Worm (Caenorhabditis elegans) whole organism, late embryonic: Measurements from ENCODE around the gene odr-8.

Experiments
- C08G9.2 ChIP-seq: sonication (generic microtip); optimal IDR thresholded peaks from 2 replicates; lab custom pipeline; 2016; ENCODE audit warnings: mild to moderate bottlenecking, missing genetic modification characterization, moderate library complexity, missing compliant biosample characterization
- C38D4.7 ChIP-seq: fragments of 200-800 bp; sonication (Bioruptor generic); optimal IDR thresholded peaks from 2 replicates; lab custom pipeline; 2018; ENCODE audit warnings: mild to moderate bottlenecking, missing genetic modification characterization, moderate library complexity, missing compliant biosample characterization
- F13H6.1 ChIP-seq: sonication (generic microtip); optimal IDR thresholded peaks from 2 replicates; lab custom pipeline; 2016; ENCODE audit warnings: missing genetic modification characterization, missing compliant biosample characterization
- K02D7.2 ChIP-seq: sonication (generic microtip); optimal IDR thresholded peaks from 2 replicates; lab custom pipeline; 2017; ENCODE audit warnings: mild to moderate bottlenecking, missing genetic modification characterization, missing compliant biosample characterization
- K09A11.1 ChIP-seq: sonication (generic microtip); optimal IDR thresholded peaks from 2 replicates; lab custom pipeline; 2017; ENCODE audit warnings: antibody characterized with exemption, mild to moderate bottlenecking, missing genetic modification characterization, missing compliant biosample characterization; ENCODE audit not compliant: insufficient read depth
- T23F11.4 ChIP-seq: fragments of 200-800 bp; sonication (Bioruptor generic); optimal IDR thresholded peaks from 2 replicates; lab custom pipeline; 2018; ENCODE audit warnings: mild to moderate bottlenecking, missing genetic modification characterization, missing compliant biosample characterization
- ama-1 ChIP-seq: fragments of 150-350 bp; optimal IDR thresholded peaks from 2 replicates; lab custom pipeline; 2014
- ceh-14 ChIP-seq: sonication (generic microtip); optimal IDR thresholded peaks from 2 replicates; lab custom pipeline; 2016; ENCODE audit warnings: missing genotype, missing genetic modification characterization, missing compliant biosample characterization
- ceh-18 ChIP-seq: sonication (generic microtip); optimal IDR thresholded peaks from 2 replicates; lab custom pipeline; 2016; ENCODE audit warnings: missing genetic modification characterization, missing compliant biosample characterization
- ceh-2 ChIP-seq: sonication (generic microtip); optimal IDR thresholded peaks from 2 replicates; lab custom pipeline; 2016; ENCODE audit warnings: missing genotype, missing genetic modification characterization, missing compliant biosample characterization
- ceh-22 ChIP-seq: sonication (generic microtip); optimal IDR thresholded peaks from 2 replicates; lab custom pipeline; 2017; ENCODE audit warnings: missing biosample characterization, missing genetic modification characterization
- ceh-24 ChIP-seq: sonication (generic microtip); optimal IDR thresholded peaks from 2 replicates; lab custom pipeline; 2016; ENCODE audit warnings: mild to moderate bottlenecking, missing genetic modification characterization, missing compliant biosample characterization
- ceh-30 ChIP-seq: fragments of 150-350 bp; optimal IDR thresholded peaks from 2 replicates; lab custom pipeline; 2014; ENCODE audit warnings: missing biosample characterization, missing genetic modification characterization
- ceh-31 ChIP-seq: sonication (generic microtip); optimal IDR thresholded peaks from 2 replicates; lab custom pipeline; 2016; ENCODE audit warnings: missing genetic modification characterization, missing compliant biosample characterization
- ceh-45 ChIP-seq: fragments of 200-800 bp; sonication (Bioruptor generic); IDR thresholded peaks from 2 replicates; pipeline ENCODE4 v1.3.6; 2022; ENCODE audit warnings: missing genetic modification reagents, missing genetic modification characterization, missing compliant biosample characterization
- ets-4 ChIP-seq: sonication (generic microtip); optimal IDR thresholded peaks from 2 replicates; lab custom pipeline; 2016; ENCODE audit warnings: missing genetic modification characterization, missing compliant biosample characterization
- fkh-10 ChIP-seq: fragments of 150-350 bp; optimal IDR thresholded peaks from 2 replicates; lab custom pipeline; 2014; ENCODE audit warnings: missing biosample characterization, missing genetic modification reagents, missing genetic modification characterization
- gmeb-2 ChIP-seq: sonication (generic microtip); optimal IDR thresholded peaks from 2 replicates; lab custom pipeline; 2016; ENCODE audit warnings: missing genetic modification characterization, inconsistent platforms, missing compliant biosample characterization
- hlh-13 ChIP-seq: fragments of 200-800 bp; sonication (Bioruptor generic); optimal IDR thresholded peaks from 2 replicates; lab custom pipeline; 2018; ENCODE audit warnings: mild to moderate bottlenecking, missing genetic modification characterization, missing compliant biosample characterization
- hlh-30 ChIP-seq: sonication (generic microtip); optimal IDR thresholded peaks from 2 replicates; lab custom pipeline; 2017; ENCODE audit warnings: antibody characterized with exemption, missing genetic modification characterization, missing compliant biosample characterization; ENCODE audit not compliant: insufficient read depth
- hlh-6 ChIP-seq: sonication (generic microtip); optimal IDR thresholded peaks from 2 replicates; lab custom pipeline; 2016; ENCODE audit warnings: missing genotype, missing genetic modification characterization, missing compliant biosample characterization
- hlh-8 ChIP-seq: sonication (generic microtip); optimal IDR thresholded peaks from 2 replicates; lab custom pipeline; 2016; ENCODE audit warnings: missing genotype, missing genetic modification characterization, missing compliant biosample characterization
- mec-3 ChIP-seq: sonication (generic microtip); optimal IDR thresholded peaks from 2 replicates; lab custom pipeline; 2016; ENCODE audit warnings: borderline replicate concordance, missing genetic modification characterization, missing compliant biosample characterization
- nfya-1 ChIP-seq: sonication (generic microtip); optimal IDR thresholded peaks from 2 replicates; lab custom pipeline; 2017; ENCODE audit warnings: missing genetic modification characterization, mild to moderate bottlenecking, missing compliant biosample characterization, antibody characterized with exemption, moderate library complexity
- nhr-11 ChIP-seq: fragments of 150-350 bp; optimal IDR thresholded peaks from 2 replicates; lab custom pipeline; 2014; ENCODE audit warnings: missing biosample characterization, missing genetic modification characterization
- nhr-232 ChIP-seq: sonication (generic microtip); optimal IDR thresholded peaks from 2 replicates; lab custom pipeline; 2016; ENCODE audit warnings: missing genetic modification characterization, missing compliant biosample characterization
- pat-9 ChIP-seq: fragments of 200-800 bp; sonication (Bioruptor generic); optimal IDR thresholded peaks from 2 replicates; lab custom pipeline; 2018; ENCODE audit warnings: mild to moderate bottlenecking, missing genetic modification characterization, moderate library complexity, missing compliant biosample characterization
- pax-1 ChIP-seq: fragments of 150-350 bp; optimal IDR thresholded peaks from 2 replicates; lab custom pipeline; 2014; ENCODE audit warnings: missing biosample characterization, missing genetic modification characterization
- pqm-1 ChIP-seq: sonication (generic microtip); optimal IDR thresholded peaks from 2 replicates; lab custom pipeline; 2016; ENCODE audit warnings: missing genetic modification characterization, missing compliant biosample characterization
- ref-2 ChIP-seq: sonication (generic microtip); optimal IDR thresholded peaks from 2 replicates; lab custom pipeline; 2016; ENCODE audit warnings: missing genetic modification characterization, missing compliant biosample characterization
- rnt-1 ChIP-seq: sonication (generic microtip); optimal IDR thresholded peaks from 2 replicates; lab custom pipeline; 2016; ENCODE audit warnings: missing genetic modification characterization, missing compliant biosample characterization
- sox-4 ChIP-seq: sonication (generic microtip); optimal IDR thresholded peaks from 2 replicates; lab custom pipeline; 2017; ENCODE audit warnings: mild to moderate bottlenecking, missing genetic modification characterization, inconsistent platforms, missing compliant biosample characterization
- syd-9 ChIP-seq: sonication (generic microtip); optimal IDR thresholded peaks from 2 replicates; lab custom pipeline; 2016; ENCODE audit warnings: mild to moderate bottlenecking, missing genetic modification characterization, moderate library complexity, missing compliant biosample characterization
- tbx-2 ChIP-seq: sonication (generic microtip); optimal IDR thresholded peaks from 2 replicates; lab custom pipeline; 2016; ENCODE audit warnings: missing genetic modification characterization, missing compliant biosample characterization
- tbx-7 ChIP-seq: sonication (generic microtip); optimal IDR thresholded peaks from 2 replicates; lab custom pipeline; 2016; ENCODE audit warnings: missing genotype, missing genetic modification characterization, missing compliant biosample characterization
- unc-3 ChIP-seq, 2 experiments: fragments of 200-800 bp in 1 of 2; sonication (Bioruptor generic) in 1 of 2; sonication (generic microtip) in 1 of 2; conservative IDR thresholded peaks in 1 of 2; optimal IDR thresholded peaks in 1 of 2; 2 replicates each; pipeline versions ENCODE4 v1.3.6 to Lab custom; 2016 to 2022; ENCODE audit warnings: missing compliant biosample characterization in 2 of 2, missing genetic modification characterization in 2 of 2, missing genetic modification reagents in 1 of 2
- unc-42 ChIP-seq: sonication (generic microtip); optimal IDR thresholded peaks from 2 replicates; lab custom pipeline; 2016; ENCODE audit warnings: missing genotype, missing genetic modification characterization, missing compliant biosample characterization
- unc-55 ChIP-seq: sonication (generic microtip); optimal IDR thresholded peaks from 2 replicates; lab custom pipeline; 2017; ENCODE audit warnings: missing biosample characterization, missing genetic modification reagents, missing genetic modification characterization
- unc-86 ChIP-seq: sonication (generic microtip); optimal IDR thresholded peaks from 2 replicates; lab custom pipeline; 2016; ENCODE audit warnings: missing genetic modification characterization, missing compliant biosample characterization
- zip-5 ChIP-seq: sonication (generic microtip); optimal IDR thresholded peaks from 2 replicates; lab custom pipeline; 2016; ENCODE audit warnings: missing genetic modification characterization, missing compliant biosample characterization

odr-8 gene

DNA sequence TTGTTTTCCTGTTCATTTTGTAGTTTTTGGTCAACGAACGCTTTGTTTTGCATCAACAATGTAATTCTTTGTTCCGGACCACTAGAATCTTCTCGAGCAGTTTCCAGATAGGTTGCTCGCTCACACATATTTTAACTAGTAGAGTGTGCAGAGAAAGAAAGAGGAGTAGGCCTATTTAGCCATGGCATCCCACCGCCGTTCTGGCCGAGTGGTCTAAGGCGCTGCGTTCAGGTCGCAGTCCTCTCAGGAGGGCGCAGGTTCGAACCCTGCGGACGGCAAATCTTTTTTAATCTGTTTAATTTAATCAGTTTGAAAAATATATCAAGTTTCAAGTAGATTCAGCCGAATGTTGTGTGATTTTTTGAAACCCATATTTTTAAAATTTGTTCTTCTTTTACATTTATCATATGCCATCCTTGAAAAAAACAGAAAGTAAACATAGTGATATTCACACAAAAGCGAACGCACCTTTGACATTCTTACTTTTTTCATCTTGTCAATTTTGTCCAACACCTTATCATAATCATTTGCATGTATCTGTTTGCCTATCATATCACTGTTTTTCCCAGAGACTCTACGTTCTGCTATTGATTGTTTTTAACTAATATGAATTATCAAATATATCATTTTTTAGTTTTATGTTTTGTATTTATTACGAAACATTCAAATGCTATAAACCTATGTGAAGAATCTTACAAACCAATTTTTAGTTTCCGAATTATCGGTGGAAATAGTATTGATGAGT, 25.7 kb downstream of the odr-8 start, which contains the start of gene try-3 (continued):
- no peak for TF ChIP-seq mec-3 (tag; lab: Kevin White, UChicago)
- TF ChIP-seq hlh-6 (tag; lab: Kevin White, UChicago) = no peak
- peak; percentile 53 for TF ChIP-seq nhr-232 (tag; lab: Kevin White, UChicago)
- no peak for TF ChIP-seq nhr-11
- no peak for TF ChIP-seq unc-55 (GFP tag; lab: Kevin White, UChicago)
- TF ChIP-seq hlh-13 (GFP tag; lab: Kevin White, UChicago) = peak; percentile 16
- peak; percentile 17 for TF ChIP-seq C08G9.2 (tag; lab: Kevin White, UChicago)
- TF ChIP-seq pqm-1 (tag; lab: Kevin White, UChicago) = peak; percentile 26
- TF ChIP-seq rnt-1 = no peak
- TF ChIP-seq ets-4 = no peak
- TF ChIP-seq unc-86 (tag; lab: Kevin White, UChicago) = no peak
- TF ChIP-seq F13H6.1 (tag; lab: Kevin White, UChicago) = no peak
- no peak for TF ChIP-seq pax-1
- peak; percentile 24 for TF ChIP-seq K09A11.1 (tag; lab: Kevin White, UChicago)
- TF ChIP-seq T23F11.4 (GFP tag; lab: Kevin White, UChicago) = peak; percentile 60
- peak; percentile 2 for TF ChIP-seq K02D7.2 (tag; lab: Kevin White, UChicago)
- TF ChIP-seq tbx-2 (tag; lab: Kevin White, UChicago) = peak; percentile 49
- TF ChIP-seq ref-2 (tag; lab: Kevin White, UChicago) = peak; percentile 43

ce11 chrIV:6555388-6556330, 26.8 kb downstream of the odr-8 start, which contains the start of gene paqr-1:
paqr-1 (minus strand) TSS chrIV:6555438.
- peak; percentile 21 for TF ChIP-seq ceh-31 (tag; lab: Kevin White, UChicago)
- TF ChIP-seq zip-5 (tag; lab: Kevin White, UChicago) = no peak
- no peak for TF ChIP-seq nfya-1 (tag; lab: Kevin White, UChicago)
- TF ChIP-seq ceh-24 (tag; lab: Kevin White, UChicago) = no peak
- no peak for TF ChIP-seq gmeb-2
- TF ChIP-seq tbx-7 (tag; lab: Kevin White, UChicago) = no peak
- TF ChIP-seq ceh-22 = no peak
- no peak for TF ChIP-seq ceh-2 (tag; lab: Kevin White, UChicago)
- TF ChIP-seq C38D4.7 (GFP tag; lab: Kevin White, UChicago) = no peak
- TF ChIP-seq unc-3 (GFP tag; conservative IDR thresholded peaks at IDR 0.05; lab: Robert Waterston, UW) = no peak
- no peak for TF ChIP-seq unc-3 (tag; optimal IDR thresholded peaks at IDR 0.05; lab: Kevin White, UChicago)
- TF ChIP-seq syd-9 = no peak
- TF ChIP-seq hlh-8 = no peak
- TF ChIP-seq hlh-30 (tag; lab: Kevin White, UChicago) = peak; percentile 50
- TF ChIP-seq sox-4 (tag; lab: Kevin White, UChicago) = no peak
- TF ChIP-seq ceh-14 (tag; lab: Kevin White, UChicago) = no peak
- TF ChIP-seq ama-1 (lab: Kevin White, UChicago) = no peak
- no peak for TF ChIP-seq pat-9 (tag; lab: Kevin White, UChicago)
- TF ChIP-seq fkh-10 (GFP tag; lab: Kevin White, UChicago) = no peak
- no peak for TF ChIP-seq ceh-45 (GFP tag; lab: Robert Waterston, UW)
- TF ChIP-seq ceh-18 (tag; lab: Kevin White, UChicago) = no peak
- no peak for TF ChIP-seq pqm-1 (tag; lab: Kevin White, UChicago)
- TF ChIP-seq mec-3 (tag; lab: Kevin White, UChicago) = no peak
- TF ChIP-seq unc-42 = peak; percentile 15
- no peak for TF ChIP-seq ceh-30 (tag; lab: Kevin White, UChicago)
